Worm (Caenorhabditis elegans): ENCODE measurements around the gene zig-8.

Gene zig-8

DNA sequence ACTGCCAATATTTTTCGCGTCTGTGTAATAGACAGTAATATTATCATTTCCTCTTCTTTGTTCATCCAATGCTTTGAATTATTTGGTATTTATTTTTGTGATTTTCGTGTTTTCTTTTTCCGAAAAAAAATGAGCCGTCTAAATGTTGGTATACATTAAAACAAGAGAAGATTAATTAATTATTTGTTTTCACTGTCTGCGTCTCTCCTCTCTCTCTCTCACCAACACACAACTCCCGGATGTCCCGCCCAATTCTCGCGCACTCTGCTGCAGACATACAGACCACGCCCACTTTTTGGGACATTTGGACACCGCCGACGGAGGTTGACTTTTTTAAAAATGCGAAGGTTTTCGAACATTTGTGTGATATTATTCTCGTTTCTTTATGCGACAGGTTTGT is at the start of gene zig-8:
TSS of gene zig-8 (plus strand) at position 301 of the 400 bp plus-strand sequence.
- no peak for TF ChIP-seq unc-62 (GFP tag; optimal IDR thresholded peaks at IDR 0.05)

DNA sequence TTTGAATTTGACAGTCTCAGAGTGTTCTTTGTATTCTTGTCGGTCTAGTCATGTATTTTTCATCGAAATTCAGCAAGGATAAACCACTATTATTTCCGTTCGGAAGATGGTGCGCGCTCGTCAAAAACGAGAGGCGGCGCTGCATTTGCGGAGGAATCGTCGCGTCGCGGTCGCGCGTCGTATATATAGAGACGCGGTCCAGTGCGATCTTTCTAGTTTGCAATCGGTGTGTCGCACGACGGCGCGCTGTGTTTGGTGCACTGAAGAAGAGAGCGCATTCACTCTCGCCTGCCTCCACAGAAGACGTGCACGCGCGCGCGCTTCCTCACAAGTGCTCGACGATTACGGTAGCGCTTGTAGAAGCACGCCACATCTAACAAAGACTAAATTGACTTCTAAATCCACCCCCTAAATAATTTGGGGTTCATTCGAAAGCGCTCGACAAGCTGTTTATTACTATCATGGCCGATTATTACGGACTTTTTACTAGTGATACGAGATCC is 49.0 kb upstream of the zig-8 start, which contains the start of gene Y39E4B.6:
TSS of gene Y39E4B.6 (plus strand) at position 209 of the 503 bp plus-strand sequence.
- no peak for TF ChIP-seq unc-62 (GFP tag; optimal IDR thresholded peaks at IDR 0.05)

DNA sequence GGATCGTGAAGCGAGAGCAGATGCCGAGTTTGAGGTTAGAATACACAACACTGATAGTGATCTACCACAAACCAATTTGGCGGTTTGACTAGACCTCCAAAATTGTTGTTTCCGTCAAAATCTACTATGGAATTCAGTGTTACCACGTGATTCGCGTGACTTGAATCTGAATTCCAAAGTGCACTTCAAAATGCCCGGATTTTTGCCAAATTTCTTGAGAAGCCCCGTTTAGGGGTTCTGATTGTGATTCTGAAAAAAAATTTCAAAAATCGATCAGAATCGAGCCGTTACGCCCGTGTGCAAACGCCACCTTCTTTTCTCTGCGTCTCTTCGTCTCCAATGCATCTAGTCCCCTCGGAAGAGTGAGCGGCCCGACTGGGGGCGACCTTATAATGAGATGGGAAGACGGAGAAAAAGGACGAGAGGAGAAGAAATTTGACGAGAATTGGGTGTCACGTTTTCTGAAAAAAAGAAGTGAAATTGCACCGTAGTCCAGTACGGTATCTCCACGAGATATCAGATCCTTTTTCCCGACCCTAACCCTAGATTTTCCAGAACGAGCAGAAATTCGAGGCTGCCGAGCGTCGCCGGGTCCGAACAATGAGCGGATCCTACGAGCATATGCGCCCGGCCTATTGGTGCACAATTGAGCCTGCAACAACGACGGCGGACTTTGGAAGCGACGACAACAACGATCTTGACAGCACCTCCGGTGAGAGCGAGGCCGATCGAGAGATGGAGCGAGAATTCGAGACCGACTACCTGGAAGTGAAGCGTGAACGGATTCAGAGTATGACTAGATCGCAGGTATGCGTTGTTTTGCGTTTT is 48.0 kb upstream of the zig-8 start:
- TF ChIP-seq unc-62 (GFP tag; optimal IDR thresholded peaks at IDR 0.05), result no peak

DNA sequence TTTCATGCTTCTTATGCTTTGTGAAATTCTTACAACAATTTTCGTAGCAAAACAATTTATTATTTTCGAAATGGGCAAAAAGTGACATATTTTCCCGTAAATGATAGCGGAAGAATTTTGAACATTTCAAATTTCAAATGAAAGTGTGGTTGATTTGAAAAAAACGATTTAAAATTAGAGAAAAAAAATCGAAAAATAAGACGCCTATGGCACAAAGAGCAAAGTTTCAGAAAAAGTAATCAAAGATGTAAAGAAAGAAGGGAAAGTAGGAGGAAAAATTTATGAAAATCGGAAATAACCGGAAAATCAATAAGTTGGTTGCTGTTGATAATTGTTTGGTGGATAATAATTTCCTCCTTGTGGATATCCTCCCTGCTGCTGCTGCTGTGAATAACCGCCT is 32.2 kb upstream of the zig-8 start:
- no peak for TF ChIP-seq unc-62 (GFP tag; optimal IDR thresholded peaks at IDR 0.05)

DNA sequence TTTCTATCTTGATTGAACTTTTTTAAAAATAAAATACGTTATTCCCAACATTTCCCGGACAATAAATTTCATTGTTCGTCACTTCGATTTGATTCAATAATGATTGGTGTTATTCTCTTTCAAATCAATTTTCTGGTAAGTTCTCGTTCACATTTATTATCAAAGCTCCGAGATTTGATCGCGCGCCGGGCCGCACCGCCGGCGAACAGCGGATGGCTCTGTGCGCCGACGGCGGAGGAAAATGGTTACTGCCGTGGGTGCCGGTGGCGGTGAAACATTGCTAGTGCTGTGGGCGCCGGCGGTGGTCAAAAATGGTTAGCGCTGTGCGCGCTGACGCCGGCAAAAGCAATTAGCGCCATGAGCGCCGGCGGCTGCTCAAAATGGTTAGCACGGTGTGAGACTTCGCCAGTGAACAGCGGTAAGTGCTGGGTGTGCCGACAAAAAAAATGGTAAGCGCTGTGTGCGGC is 28.5 kb upstream of the zig-8 start, which contains the start of gene Y39E4B.13:
TSS of gene Y39E4B.13 (plus strand) at position 51 of the 467 bp plus-strand sequence.
- no peak for TF ChIP-seq unc-62 (GFP tag; optimal IDR thresholded peaks at IDR 0.05)

DNA sequence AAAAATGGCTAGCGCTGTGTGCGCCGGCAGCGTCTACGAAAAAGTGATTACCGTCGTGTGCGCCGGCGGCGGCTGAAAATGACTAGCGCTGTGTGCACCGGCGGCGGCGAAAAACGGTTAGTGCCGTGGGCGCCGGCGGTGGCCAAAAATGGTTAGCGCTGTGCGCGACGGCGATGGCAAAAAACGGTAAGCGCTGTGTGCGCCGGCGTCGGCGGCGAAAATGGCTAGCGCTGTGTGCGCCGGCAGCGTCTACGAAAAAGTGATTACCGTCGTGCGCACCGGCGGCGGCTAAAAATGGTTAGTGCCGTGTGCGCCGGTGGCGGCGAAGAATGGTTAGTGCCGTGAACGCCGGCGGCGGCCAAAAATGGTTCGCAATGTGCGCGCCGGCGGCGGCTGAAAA is 27.3 kb upstream of the zig-8 start:
- TF ChIP-seq unc-62 (GFP tag; optimal IDR thresholded peaks at IDR 0.05), result no peak

DNA sequence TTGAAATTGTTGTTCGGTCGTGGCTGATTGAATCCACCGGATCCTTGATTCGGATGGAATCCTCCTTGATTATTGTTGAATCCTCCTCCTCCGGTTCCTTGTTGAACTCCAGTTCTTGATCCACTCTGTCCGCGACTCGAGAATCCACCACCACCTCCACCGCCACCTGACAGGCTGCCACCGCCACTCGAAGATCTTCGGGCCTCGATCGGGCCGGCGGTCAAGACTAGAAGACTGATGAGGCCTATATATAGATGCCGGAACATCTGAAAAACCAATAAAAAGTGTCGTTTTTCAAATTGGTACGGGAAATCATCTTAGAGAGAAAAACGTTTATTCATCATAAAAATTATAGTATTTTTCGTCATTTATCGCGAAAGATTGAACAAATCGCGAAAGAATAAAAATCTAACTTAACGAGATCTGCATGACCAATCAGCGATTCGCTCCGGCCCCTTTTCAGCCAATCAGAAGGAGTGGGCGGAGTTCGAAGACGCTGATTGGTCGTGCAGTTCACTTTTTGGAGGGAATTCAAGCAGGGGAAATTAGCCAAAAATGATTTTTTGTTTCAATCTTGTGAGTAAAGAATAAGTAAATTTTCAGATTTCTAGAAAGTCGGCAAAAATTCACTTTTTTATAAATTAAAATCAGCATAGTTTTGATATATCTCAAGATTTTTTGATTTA is 20.3 kb upstream of the zig-8 start, which contains the start of gene pqn-83:
TSS of gene pqn-83 (minus strand) at position 272 of the 686 bp plus-strand sequence.
- no peak for TF ChIP-seq unc-62 (GFP tag; optimal IDR thresholded peaks at IDR 0.05)

DNA sequence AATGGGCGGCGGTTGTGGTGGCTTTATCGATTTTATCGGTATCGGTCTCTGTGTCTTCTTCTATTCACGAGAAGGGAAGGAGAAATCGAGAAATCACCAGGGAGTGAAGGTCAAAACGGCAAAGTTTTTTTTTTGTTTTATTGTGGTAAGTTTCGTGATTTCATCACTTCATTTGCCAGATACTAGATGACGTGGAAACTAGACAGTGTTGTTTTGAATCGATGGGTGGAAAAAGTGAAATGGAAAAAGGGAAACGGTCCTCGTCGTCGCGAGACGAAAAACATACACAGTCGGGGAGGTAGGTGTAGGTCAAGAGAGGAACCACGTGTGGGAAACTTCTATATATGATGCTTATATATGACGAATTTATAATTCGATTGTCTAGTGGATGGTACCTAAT is 18.6 kb upstream of the zig-8 start:
- no peak for TF ChIP-seq unc-62 (GFP tag; optimal IDR thresholded peaks at IDR 0.05)

DNA sequence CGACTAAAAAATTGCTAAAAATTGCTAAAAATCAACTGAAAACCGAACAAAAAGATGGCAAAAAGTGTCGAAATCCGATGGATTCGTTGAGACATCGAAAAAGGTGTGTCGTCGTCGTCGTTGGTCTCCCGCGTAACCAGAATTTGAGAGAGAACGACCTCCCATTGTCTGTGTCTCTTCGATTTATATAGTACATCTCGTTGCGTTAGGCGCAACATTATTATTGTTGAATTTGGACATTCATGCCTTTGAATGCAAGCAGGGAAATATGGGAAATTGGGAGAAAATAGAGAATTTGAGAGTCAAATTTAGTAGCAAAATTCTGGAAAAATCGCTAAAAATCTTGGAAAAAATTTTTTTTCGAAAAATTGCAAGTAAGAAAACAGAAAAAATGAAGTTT is 15.6 kb upstream of the zig-8 start:
- TF ChIP-seq unc-62 (GFP tag; optimal IDR thresholded peaks at IDR 0.05), result no peak

DNA sequence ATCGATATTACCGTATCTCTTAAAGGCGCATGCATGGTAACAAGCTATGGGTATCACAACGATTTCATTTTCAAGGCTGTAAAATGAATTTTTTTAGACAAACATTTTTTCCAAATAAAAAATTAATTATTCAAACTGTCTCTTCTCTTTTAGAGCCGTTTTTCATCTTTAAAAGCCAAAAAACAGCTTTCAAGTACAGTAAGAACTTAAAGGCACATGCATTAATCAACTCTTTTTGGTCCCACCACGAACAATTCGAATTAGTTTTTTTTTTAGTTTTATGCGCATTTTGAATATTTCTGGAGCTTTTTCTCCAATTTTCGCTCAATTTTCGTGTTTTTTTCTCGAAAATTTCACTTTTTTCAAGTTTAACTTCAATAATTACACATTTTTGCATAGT is 15.2 kb upstream of the zig-8 start:
- no peak for TF ChIP-seq unc-62 (GFP tag; optimal IDR thresholded peaks at IDR 0.05)

DNA sequence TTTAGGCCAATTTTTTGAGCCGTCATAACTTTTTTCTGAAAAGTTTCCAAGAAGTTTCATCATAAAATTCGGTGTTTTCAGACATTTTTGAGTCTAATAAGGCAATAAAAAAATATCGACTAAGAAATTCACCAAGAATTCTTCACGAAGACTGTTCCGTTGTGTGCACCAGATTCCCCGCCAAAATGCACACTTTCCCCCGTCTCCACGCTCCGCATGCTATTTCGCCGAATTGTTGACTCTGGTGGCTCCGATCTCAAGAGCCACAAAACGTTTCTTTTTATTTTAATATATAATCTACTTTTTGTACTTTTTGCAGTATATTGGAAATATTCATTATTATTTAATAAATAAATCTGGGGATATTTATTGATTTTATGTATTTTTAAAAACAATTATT is 14.1 kb upstream of the zig-8 start:
- TF ChIP-seq unc-62 (GFP tag; optimal IDR thresholded peaks at IDR 0.05), result no peak

DNA sequence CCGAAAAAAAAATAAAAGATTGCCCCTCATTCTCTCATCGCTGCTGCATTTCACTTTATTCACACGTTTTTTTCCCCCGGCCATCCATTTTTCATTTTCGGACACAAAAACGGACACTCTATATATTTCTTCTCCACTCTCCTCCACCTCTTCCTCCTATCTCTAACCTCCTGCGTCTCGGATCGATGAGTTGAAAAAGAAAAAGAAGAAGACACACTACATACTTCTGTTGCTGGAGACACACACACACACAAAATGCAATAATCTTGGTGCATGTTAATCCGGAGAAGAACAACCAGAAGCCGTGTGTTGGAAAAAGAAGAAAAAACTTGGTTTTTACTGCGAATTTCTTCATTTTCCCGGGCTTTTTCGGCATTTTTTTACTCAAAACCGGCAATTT is 13.7 kb upstream of the zig-8 start:
- no peak for TF ChIP-seq unc-62 (GFP tag; optimal IDR thresholded peaks at IDR 0.05)

DNA sequence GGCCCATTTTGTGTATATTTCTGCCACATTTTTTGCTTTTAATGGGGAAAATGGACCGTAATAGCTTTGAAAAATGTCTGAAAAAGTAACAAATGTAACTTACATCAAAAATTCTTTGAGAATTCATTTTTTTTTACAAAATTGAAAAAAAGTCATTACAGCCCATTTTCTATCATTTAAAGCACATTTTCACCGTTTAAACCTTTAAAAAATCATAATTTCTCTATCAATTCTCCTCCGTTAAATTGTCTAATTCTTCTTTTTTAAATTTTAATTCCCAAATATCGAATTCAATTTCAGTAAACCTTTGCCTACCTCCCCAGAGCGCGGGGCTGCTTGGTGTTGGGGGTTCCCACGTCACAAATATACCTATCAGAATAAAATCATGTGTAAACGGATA is 12.3 kb upstream of the zig-8 start, which contains the start of gene dhhc-8:
TSS of gene dhhc-8 (plus strand) at position 301 of the 400 bp plus-strand sequence.
- no peak for TF ChIP-seq unc-62 (GFP tag; optimal IDR thresholded peaks at IDR 0.05)

DNA sequence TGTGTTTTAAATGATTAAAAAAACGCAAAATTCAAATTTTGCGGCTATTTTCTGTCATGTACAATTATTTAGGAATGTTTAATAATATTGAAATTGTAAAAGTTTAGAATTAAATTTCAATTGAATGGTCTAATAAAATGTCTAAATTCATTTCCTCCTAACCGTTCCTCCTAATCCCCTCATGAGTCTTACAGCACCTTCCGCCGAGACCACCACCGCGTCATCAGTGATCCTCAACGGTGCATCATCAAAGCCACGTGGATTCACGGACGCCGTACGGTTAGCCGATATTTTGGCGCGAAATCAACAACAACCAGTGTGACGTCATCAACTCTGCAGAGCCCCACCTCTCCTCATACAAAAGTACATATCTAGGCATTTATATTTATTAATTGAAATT is 1.2 kb upstream of the zig-8 start:
- TF ChIP-seq unc-62 (GFP tag; optimal IDR thresholded peaks at IDR 0.05), result no peak

DNA sequence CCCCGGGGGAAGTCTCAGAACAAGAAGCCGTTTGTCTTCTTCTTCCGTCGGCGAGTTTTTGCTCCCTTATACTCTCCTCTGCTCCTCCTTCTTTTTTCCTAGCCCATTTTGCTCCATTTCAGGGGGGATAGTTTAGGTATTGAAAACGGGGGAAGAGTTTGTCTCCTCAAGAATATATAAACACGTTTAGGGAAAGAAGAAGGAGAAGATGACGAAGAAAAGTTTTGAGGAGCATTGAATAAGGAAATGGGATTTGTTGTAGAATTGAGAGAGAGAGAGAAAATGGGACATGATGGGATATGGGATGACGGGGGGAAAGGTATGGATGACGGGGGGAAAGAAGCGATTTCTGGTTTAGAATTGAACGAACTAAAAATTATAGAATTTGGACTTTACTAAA is 3.8 kb downstream of the zig-8 start:
- TF ChIP-seq unc-62 (GFP tag; optimal IDR thresholded peaks at IDR 0.05), result no peak

DNA sequence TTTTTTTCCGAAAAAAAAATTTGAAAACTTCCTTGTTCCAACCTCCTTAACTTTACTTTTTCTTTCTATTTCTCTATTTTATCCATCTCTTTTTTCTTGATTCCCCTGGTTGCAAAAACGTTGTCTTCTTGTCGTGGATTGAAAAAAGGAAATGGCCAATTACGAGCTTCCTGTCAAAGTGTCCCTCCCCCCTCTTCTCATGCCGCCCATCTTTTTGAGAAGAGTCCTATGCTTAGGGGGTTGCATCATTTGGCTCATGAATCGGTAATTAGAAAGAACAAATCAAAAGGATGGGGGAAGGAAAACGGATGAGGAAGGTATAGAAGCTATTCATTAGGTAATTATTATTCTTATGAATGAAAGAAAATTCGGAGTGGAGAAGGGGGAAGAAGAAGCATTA is 7.5 kb downstream of the zig-8 start:
- TF ChIP-seq unc-62 (GFP tag; optimal IDR thresholded peaks at IDR 0.05), result no peak

DNA sequence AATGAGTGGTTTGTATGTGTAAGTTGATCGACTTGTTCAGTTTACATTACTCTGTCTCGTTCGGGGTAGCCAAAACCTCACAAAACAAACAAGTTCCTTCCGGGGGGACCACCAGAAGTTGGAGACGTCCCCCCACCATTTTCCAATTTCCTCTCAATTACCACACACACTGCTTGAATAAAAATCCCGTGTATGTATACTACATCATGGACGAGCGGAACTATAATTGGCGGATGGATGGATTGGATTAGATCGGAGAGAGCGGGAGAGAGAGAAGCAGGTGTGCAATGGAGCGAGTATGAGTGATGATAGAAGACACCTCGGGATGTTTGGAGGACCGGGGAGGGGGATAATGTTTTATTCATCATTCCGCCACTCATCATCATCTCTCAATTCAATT is 11.6 kb downstream of the zig-8 start:
- no peak for TF ChIP-seq unc-62 (GFP tag; optimal IDR thresholded peaks at IDR 0.05)

Measured in whole organism, dauer.